Fruit fly (Drosophila melanogaster) whole organism, embryonic: Measurements from ENCODE around the gene His3.3B.

Experiments used
- Atf3 ChIP-seq: fragments of 200-800 bp; sonication (Bioruptor generic); optimal IDR thresholded peaks from 3 replicates; lab custom pipeline; 2016; ENCODE audit warnings: missing biosample characterization, missing genetic modification characterization
- CG12219 ChIP-seq: fragments of 200-800 bp; sonication (Bioruptor generic); optimal IDR thresholded peaks from 3 replicates; lab custom pipeline; 2018; ENCODE audit warnings: missing biosample characterization, mild to moderate bottlenecking, missing genetic modification characterization
- CG12299 ChIP-seq: fragments of 200-800 bp; sonication (Bioruptor generic); optimal IDR thresholded peaks from 2 replicates; lab custom pipeline; 2018; ENCODE audit warnings: missing biosample characterization, mild to moderate bottlenecking, missing genetic modification characterization
- CG12769 ChIP-seq: fragments of 200-800 bp; sonication (Bioruptor generic); optimal IDR thresholded peaks from 2 replicates; lab custom pipeline; 2019; ENCODE audit warnings: missing biosample characterization, mild to moderate bottlenecking, missing genetic modification characterization, moderate library complexity
- CG14441 ChIP-seq: fragments of 200-800 bp; sonication (Bioruptor generic); IDR thresholded peaks from 2 replicates; pipeline ENCODE4 v1.3.6; 2022; ENCODE audit warnings: missing biosample characterization, missing genetic modification characterization
- CG32767 ChIP-seq: fragments of 200-800 bp; sonication (Bioruptor generic); IDR thresholded peaks from 2 replicates; pipeline ENCODE4 v1.3.6; 2022; ENCODE audit warnings: missing biosample characterization, missing genetic modification characterization
- CG34376 ChIP-seq: fragments of 200-800 bp; sonication (Bioruptor generic); optimal IDR thresholded peaks from 2 replicates; lab custom pipeline; 2018; ENCODE audit warnings: missing biosample characterization, mild to moderate bottlenecking, missing genetic modification characterization
- CG4404 ChIP-seq: fragments of 200-800 bp; sonication (Bioruptor generic); IDR thresholded peaks from 2 replicates; pipeline ENCODE4 v1.3.6; 2022; ENCODE audit warnings: missing biosample characterization, missing genetic modification characterization
- CG5180 ChIP-seq: fragments of 200-800 bp; sonication (Bioruptor generic); optimal IDR thresholded peaks from 3 replicates; lab custom pipeline; 2017; ENCODE audit warnings: missing biosample characterization, missing genetic modification characterization, mild to moderate bottlenecking, moderate library complexity, missing genetic modification reagents
- CG7271 ChIP-seq: fragments of 200-800 bp; sonication (Bioruptor generic); optimal IDR thresholded peaks from 2 replicates; lab custom pipeline; 2018; ENCODE audit warnings: missing biosample characterization, mild to moderate bottlenecking, missing genetic modification characterization, moderate library complexity
- CG7556 ChIP-seq: fragments of 200-800 bp; sonication (Bioruptor generic); optimal IDR thresholded peaks from 2 replicates; lab custom pipeline; 2017; ENCODE audit warnings: missing biosample characterization, mild to moderate bottlenecking, missing genetic modification characterization
- CG8924 ChIP-seq: fragments of 200-800 bp; optimal IDR thresholded peaks from 3 replicates; lab custom pipeline; 2019; ENCODE audit warnings: missing biosample characterization, mild to moderate bottlenecking, missing genetic modification characterization, moderate library complexity
- D ChIP-seq, 2 experiments: fragments of 200-800 bp in 1 of 2; fragments of >200 bp in 1 of 2; sonication (Bioruptor generic) in 1 of 2; optimal IDR thresholded peaks; 2 replicates in 1 of 2; 3 replicates in 1 of 2; lab custom pipeline; 2017; ENCODE audit warnings: mild to moderate bottlenecking in 1 of 2, missing biosample characterization in 1 of 2, missing genetic modification characterization in 1 of 2, missing genetic modification reagents in 1 of 2
- HLH3B ChIP-seq: fragments of 200-800 bp; sonication (Bioruptor generic); IDR thresholded peaks from 2 replicates; pipeline ENCODE4 v1.3.6; 2022; ENCODE audit warnings: missing biosample characterization, missing genetic modification characterization
- Hey ChIP-seq: fragments of 200-800 bp; sonication (Bioruptor generic); optimal IDR thresholded peaks from 3 replicates; lab custom pipeline; 2018; ENCODE audit warnings: missing biosample characterization, mild to moderate bottlenecking, missing genetic modification characterization
- Hr78 ChIP-seq, 2 experiments: fragments of 200-800 bp in 1 of 2; fragments of >200 bp in 1 of 2; sonication (Bioruptor generic) in 1 of 2; optimal IDR thresholded peaks; 2 replicates each; lab custom pipeline; 2017 to 2019; ENCODE audit warnings: missing biosample characterization in 2 of 2, missing genetic modification characterization in 2 of 2, mild to moderate bottlenecking in 1 of 2, moderate library complexity in 1 of 2
- Lpt ChIP-seq: fragments of >200 bp; optimal IDR thresholded peaks from 2 replicates; lab custom pipeline; 2018; ENCODE audit warnings: missing biosample characterization, missing genetic modification characterization
- MESR4 ChIP-seq: fragments of 200-800 bp; sonication (Bioruptor generic); optimal IDR thresholded peaks from 2 replicates; lab custom pipeline; 2018; ENCODE audit warnings: missing biosample characterization, mild to moderate bottlenecking, missing genetic modification characterization, moderate library complexity
- Optix ChIP-seq: fragments of 200-800 bp; sonication (Bioruptor generic); IDR thresholded peaks from 3 replicates; pipeline ENCODE4 v1.3.6; 2022; ENCODE audit warnings: missing biosample characterization, missing genetic modification characterization
- Pdp1 ChIP-seq, 2 experiments: fragments of 200-800 bp; sonication (Bioruptor generic); optimal IDR thresholded peaks; 3 replicates each; lab custom pipeline; 2016; ENCODE audit warnings: missing biosample characterization in 2 of 2, missing genetic modification characterization in 2 of 2, mild to moderate bottlenecking in 1 of 2, moderate library complexity in 1 of 2
- Sin3A ChIP-seq: fragments of >200 bp; optimal IDR thresholded peaks from 2 replicates; lab custom pipeline; 2018
- Tbp ChIP-seq: fragments of >200 bp; optimal IDR thresholded peaks from 2 replicates; lab custom pipeline; 2018; ENCODE audit warnings: missing biosample characterization, missing genetic modification characterization
- bigmax ChIP-seq: fragments of 200-800 bp; sonication (Bioruptor generic); optimal IDR thresholded peaks from 2 replicates; lab custom pipeline; 2018; ENCODE audit warnings: missing biosample characterization, mild to moderate bottlenecking, missing genetic modification characterization
- cas ChIP-seq: fragments of 200-800 bp; sonication (Bioruptor generic); IDR thresholded peaks from 2 replicates; pipeline ENCODE4 v1.3.6; 2022; ENCODE audit warnings: missing biosample characterization, missing genetic modification characterization
- cg ChIP-seq: fragments of 200-800 bp; sonication (Bioruptor generic); optimal IDR thresholded peaks from 3 replicates; lab custom pipeline; 2019; ENCODE audit warnings: missing biosample characterization, mild to moderate bottlenecking, missing genetic modification characterization, moderate library complexity
- chinmo ChIP-seq: fragments of 200-800 bp; sonication (Bioruptor generic); IDR thresholded peaks from 4 replicates; pipeline ENCODE4 v1.3.6; 2022; ENCODE audit warnings: missing biosample characterization, missing genetic modification characterization; ENCODE audit not compliant: partially characterized antibody
- cwo ChIP-seq: fragments of 200-800 bp; sonication (Bioruptor generic); optimal IDR thresholded peaks from 3 replicates; lab custom pipeline; 2017; ENCODE audit warnings: missing biosample characterization, missing genetic modification characterization, mild to moderate bottlenecking, moderate library complexity, missing genetic modification reagents
- da ChIP-seq: fragments of 200-800 bp; sonication (Bioruptor generic); optimal IDR thresholded peaks from 2 replicates; lab custom pipeline; 2016; ENCODE audit warnings: missing biosample characterization, missing genetic modification characterization
- exex ChIP-seq: fragments of 200-800 bp; sonication (Bioruptor generic); optimal IDR thresholded peaks from 4 replicates; lab custom pipeline; 2018; ENCODE audit warnings: missing biosample characterization, mild to moderate bottlenecking, missing genetic modification characterization, moderate library complexity
- fd3F ChIP-seq: fragments of 200-800 bp; sonication (Bioruptor generic); optimal IDR thresholded peaks from 2 replicates; lab custom pipeline; 2018; ENCODE audit warnings: missing biosample characterization, mild to moderate bottlenecking, missing genetic modification characterization, moderate library complexity
- ftz-f1 ChIP-seq: fragments of 200-800 bp; sonication (Bioruptor generic); optimal IDR thresholded peaks from 2 replicates; lab custom pipeline; 2016; ENCODE audit warnings: missing biosample characterization, missing genetic modification characterization
- grn ChIP-seq: fragments of 200-800 bp; sonication (Bioruptor generic); optimal IDR thresholded peaks from 3 replicates; lab custom pipeline; 2017; ENCODE audit warnings: missing biosample characterization, missing genetic modification characterization
- hb ChIP-seq: fragments of 200-800 bp; sonication (Bioruptor generic); IDR thresholded peaks from 3 replicates; pipeline ENCODE4 v1.3.6; 2022; ENCODE audit warnings: missing biosample characterization, missing genetic modification characterization; ENCODE audit not compliant: partially characterized antibody
- kni ChIP-seq: fragments of 200-800 bp; sonication (Bioruptor generic); optimal IDR thresholded peaks from 3 replicates; lab custom pipeline; 2017; ENCODE audit warnings: mild to moderate bottlenecking, missing biosample characterization, missing genetic modification reagents, missing genetic modification characterization
- mirr ChIP-seq: fragments of 200-800 bp; sonication (Bioruptor generic); optimal IDR thresholded peaks from 3 replicates; lab custom pipeline; 2018; ENCODE audit warnings: missing biosample characterization, mild to moderate bottlenecking, missing genetic modification characterization
- phol ChIP-seq: fragments of 200-800 bp; sonication (Bioruptor generic); optimal IDR thresholded peaks from 3 replicates; lab custom pipeline; 2018; ENCODE audit warnings: missing biosample characterization, mild to moderate bottlenecking, missing genetic modification characterization, moderate library complexity
- sd ChIP-seq: fragments of 200-800 bp; sonication (Bioruptor generic); optimal IDR thresholded peaks from 3 replicates; lab custom pipeline; 2018; ENCODE audit warnings: missing biosample characterization, mild to moderate bottlenecking, missing genetic modification characterization, moderate library complexity
- sug ChIP-seq: fragments of 200-800 bp; optimal IDR thresholded peaks from 2 replicates; lab custom pipeline; 2019; ENCODE audit warnings: missing biosample characterization, mild to moderate bottlenecking, missing genetic modification characterization, moderate library complexity
- tap ChIP-seq: fragments of 200-800 bp; optimal IDR thresholded peaks from 3 replicates; lab custom pipeline; 2019; ENCODE audit warnings: missing biosample characterization, mild to moderate bottlenecking, missing genetic modification characterization, moderate library complexity
- tll ChIP-seq, 2 experiments: fragments of 200-800 bp in 1 of 2; fragments of >200 bp in 1 of 2; sonication (Bioruptor generic) in 1 of 2; optimal IDR thresholded peaks; 2 replicates each; lab custom pipeline; 2017 to 2019; ENCODE audit warnings: missing biosample characterization in 2 of 2, missing genetic modification characterization in 2 of 2, mild to moderate bottlenecking in 1 of 2, moderate library complexity in 1 of 2
- tna ChIP-seq: fragments of 200-800 bp; sonication (Bioruptor generic); IDR thresholded peaks from 2 replicates; pipeline ENCODE4 v1.3.6; 2022; ENCODE audit warnings: missing biosample characterization, missing genetic modification characterization; ENCODE audit not compliant: partially characterized antibody
- z ChIP-seq: fragments of 200-800 bp; sonication (Bioruptor generic); IDR thresholded peaks from 3 replicates; pipeline ENCODE4 v1.3.6; 2022; ENCODE audit warnings: missing biosample characterization, missing genetic modification characterization

The His3.3B gene

dm6 chrX:9201080-9201479 is 44.6 kb upstream of the His3.3B start (continued):
- TF ChIP-seq z (GFP tag; lab: Robert Waterston, UW): no peak
- no peak for TF ChIP-seq hb (GFP tag; lab: Robert Waterston, UW)
- TF ChIP-seq ftz-f1: peak; percentile 83
- TF ChIP-seq CG12299 (tag; lab: Kevin White, UChicago): no peak

- TF ChIP-seq Hr78 (GFP tag; optimal IDR thresholded peaks at IDR 0.05; lab: Kevin White, UChicago): no peak
- TF ChIP-seq kni (GFP tag; lab: Kevin White, UChicago): no peak
- no peak for TF ChIP-seq CG5180 (GFP tag; lab: Kevin White, UChicago)
- peak in 1 of 2 experiments; percentile 8 for TF ChIP-seq Pdp1 (GFP tag; optimal IDR thresholded peaks at IDR 0.05; lab: Kevin White, UChicago)
- TF ChIP-seq tll (GFP tag; optimal IDR thresholded peaks at IDR 0.05; lab: Kevin White, UChicago): no peak
- no peak for TF ChIP-seq tap (tag; lab: Kevin White, UChicago)
- no peak for TF ChIP-seq phol (tag; lab: Kevin White, UChicago)
- no peak for TF ChIP-seq CG32767 (GFP tag; lab: Robert Waterston, UW)
- peak; percentile 20 for TF ChIP-seq cwo (GFP tag; lab: Kevin White, UChicago)
- peak; percentile 2 for TF ChIP-seq CG12769
- TF ChIP-seq Tbp (GFP tag; lab: Kevin White, UChicago): no peak
- no peak for TF ChIP-seq da
- no peak for TF ChIP-seq MESR4
- TF ChIP-seq cg (GFP tag; lab: Kevin White, UChicago): no peak
- peak; percentile 0 for TF ChIP-seq Hey (tag; lab: Kevin White, UChicago)
- no peak for TF ChIP-seq bigmax (GFP tag; lab: Kevin White, UChicago)
- no peak for TF ChIP-seq CG4404 (GFP tag; lab: Robert Waterston, UW)
- no peak for TF ChIP-seq fd3F (GFP tag; lab: Kevin White, UChicago)
- peak; percentile 84 for TF ChIP-seq grn (GFP tag; lab: Kevin White, UChicago)
- TF ChIP-seq Optix (GFP tag; lab: Robert Waterston, UW): no peak
- no peak for TF ChIP-seq CG8924 (tag; lab: Kevin White, UChicago)
- TF ChIP-seq CG7556 (GFP tag; lab: Kevin White, UChicago): no peak
- no peak for TF ChIP-seq D (optimal IDR thresholded peaks at IDR 0.05; lab: Kevin White, UChicago)
- TF ChIP-seq D (GFP tag; optimal IDR thresholded peaks at IDR 0.05; lab: Kevin White, UChicago): no peak
- peak; percentile 6 for TF ChIP-seq sd (tag; lab: Kevin White, UChicago)
- no peak for TF ChIP-seq CG12219
- TF ChIP-seq cas (GFP tag; lab: Robert Waterston, UW): no peak
- no peak for TF ChIP-seq Sin3A
- peak; percentile 72 for TF ChIP-seq exex
- peak; percentile 70 for TF ChIP-seq CG34376
- TF ChIP-seq CG7271 (tag; lab: Kevin White, UChicago): no peak
- TF ChIP-seq sug (tag; lab: Kevin White, UChicago): peak; percentile 99
- TF ChIP-seq Lpt (GFP tag; lab: Kevin White, UChicago): no peak
- peak; percentile 84; the same call in 2 of the 4 replicates for TF ChIP-seq chinmo
- TF ChIP-seq ftz-f1: peak; percentile 74
- peak; percentile 67 for TF ChIP-seq mirr (GFP tag; lab: Kevin White, UChicago)
- TF ChIP-seq Atf3 (GFP tag; lab: Kevin White, UChicago): no peak
- peak; percentile 12; the same call in 1 of the 2 replicates for TF ChIP-seq tna (GFP tag; lab: Robert Waterston, UW)
- no peak for TF ChIP-seq CG14441 (GFP tag; lab: Robert Waterston, UW)
- no peak for TF ChIP-seq HLH3B
Observed at dm6 chrX:9200234-9200633, 43.8 kb upstream of the His3.3B start.
